Fruit fly (Drosophila melanogaster) whole organism, adult: ENCODE data around the gene ey.

Experiments used
- CG11617 ChIP-seq: fragments of 200-800 bp; sonication (Bioruptor generic); optimal IDR thresholded peaks from 2 replicates; lab custom pipeline; 2017; ENCODE audit warnings: mild to moderate bottlenecking, missing biosample characterization, missing genetic modification reagents, missing genetic modification characterization
- CG12768 ChIP-seq: fragments of 200-800 bp; sonication (Bioruptor generic); optimal IDR thresholded peaks from 2 replicates; lab custom pipeline; 2017; ENCODE audit warnings: missing biosample characterization, missing genetic modification characterization, mild to moderate bottlenecking, moderate library complexity, missing genetic modification reagents
- CG14711 ChIP-seq: fragments of 200-800 bp; sonication (Bioruptor generic); optimal IDR thresholded peaks from 2 replicates; lab custom pipeline; 2018; ENCODE audit warnings: missing biosample characterization, mild to moderate bottlenecking, missing genetic modification characterization, moderate library complexity
- CG1620 ChIP-seq: fragments of 200-800 bp; sonication (Bioruptor generic); optimal IDR thresholded peaks from 2 replicates; lab custom pipeline; 2016; ENCODE audit warnings: missing biosample characterization, missing genetic modification characterization
- CG33017 ChIP-seq: fragments of 200-800 bp; sonication (Bioruptor generic); optimal IDR thresholded peaks from 2 replicates; lab custom pipeline; 2018; ENCODE audit warnings: missing biosample characterization, mild to moderate bottlenecking, missing genetic modification characterization, moderate library complexity
- CG5204 ChIP-seq: fragments of 200-800 bp; sonication (Bioruptor generic); optimal IDR thresholded peaks from 2 replicates; lab custom pipeline; 2016; ENCODE audit warnings: missing biosample characterization, missing genetic modification characterization
- CG7045 ChIP-seq: fragments of 200-800 bp; sonication (Bioruptor generic); optimal IDR thresholded peaks from 2 replicates; lab custom pipeline; 2017; ENCODE audit warnings: missing biosample characterization, mild to moderate bottlenecking, missing genetic modification characterization
- CG7101 ChIP-seq: fragments of 200-800 bp; sonication (Bioruptor generic); optimal IDR thresholded peaks from 2 replicates; lab custom pipeline; 2018; ENCODE audit warnings: missing biosample characterization, mild to moderate bottlenecking, missing genetic modification characterization, moderate library complexity
- Clk ChIP-seq: fragments of 200-800 bp; sonication (Bioruptor generic); optimal IDR thresholded peaks from 2 replicates; lab custom pipeline; 2017; ENCODE audit warnings: missing biosample characterization, missing genetic modification characterization
- Crg-1 ChIP-seq: fragments of 200-800 bp; sonication (Bioruptor generic); optimal IDR thresholded peaks from 2 replicates; lab custom pipeline; 2016; ENCODE audit warnings: missing biosample characterization, missing genetic modification characterization
- Hr96 ChIP-seq: fragments of 200-800 bp; sonication (Bioruptor generic); optimal IDR thresholded peaks from 2 replicates; lab custom pipeline; 2016; ENCODE audit warnings: missing biosample characterization, missing genetic modification characterization
- Mnt ChIP-seq: fragments of 200-800 bp; sonication (Bioruptor generic); optimal IDR thresholded peaks from 2 replicates; lab custom pipeline; 2016; ENCODE audit warnings: missing biosample characterization, mild to moderate bottlenecking, missing genetic modification characterization
- bab1 ChIP-seq: fragments of 200-800 bp; sonication (Bioruptor generic); optimal IDR thresholded peaks from 3 replicates; lab custom pipeline; 2019; ENCODE audit warnings: missing biosample characterization, mild to moderate bottlenecking, missing genetic modification characterization, moderate library complexity
- cic ChIP-seq: fragments of 200-800 bp; sonication (Bioruptor generic); optimal IDR thresholded peaks from 2 replicates; lab custom pipeline; 2017; ENCODE audit warnings: missing biosample characterization, mild to moderate bottlenecking, missing genetic modification characterization, moderate library complexity
- cnc ChIP-seq, 2 experiments: fragments of >200 bp; optimal IDR thresholded peaks; 2 replicates each; lab custom pipeline; 2017
- kay ChIP-seq: fragments of 200-800 bp; sonication (Bioruptor generic); peaks from one replicate; lab custom pipeline; 2016; ENCODE audit warnings: missing biosample characterization, missing genetic modification characterization, borderline replicate concordance
- ovo ChIP-seq: fragments of 200-800 bp; sonication (Bioruptor generic); optimal IDR thresholded peaks from 2 replicates; lab custom pipeline; 2016; ENCODE audit warnings: missing biosample characterization, missing genetic modification characterization
- pad ChIP-seq: fragments of 200-800 bp; sonication (Bioruptor generic); optimal IDR thresholded peaks from 3 replicates; lab custom pipeline; 2017; ENCODE audit warnings: missing biosample characterization, missing genetic modification characterization, mild to moderate bottlenecking, moderate library complexity, missing genetic modification reagents
- tj ChIP-seq: fragments of 200-800 bp; sonication (Bioruptor generic); optimal IDR thresholded peaks from 3 replicates; lab custom pipeline; 2017; ENCODE audit warnings: missing biosample characterization, mild to moderate bottlenecking, missing genetic modification characterization, moderate library complexity
- toe ChIP-seq: fragments of 200-800 bp; sonication (Bioruptor generic); optimal IDR thresholded peaks from 2 replicates; lab custom pipeline; 2016; ENCODE audit warnings: missing biosample characterization, missing genetic modification characterization

The ey gene

dm6 chr4:697463-697862 lies at the start of gene ey:
Gene ey, plus strand, starts transcription at chr4:697689.
- TF ChIP-seq CG7045 (GFP tag; lab: Kevin White, UChicago) (no peak), tj (GFP tag; lab: Kevin White, UChicago) (no peak), Crg-1 (peak; percentile 28), CG1620 (GFP tag; lab: Kevin White, UChicago) (peak; percentile 54), CG33017 (tag; lab: Kevin White, UChicago) (no peak), CG7101 (tag; lab: Kevin White, UChicago) (no peak), pad (GFP tag; lab: Kevin White, UChicago) (no peak), Mnt (GFP tag; lab: Kevin White, UChicago) (no peak), CG5204 (GFP tag; lab: Kevin White, UChicago) (peak; percentile 35), CG14711 (tag; lab: Kevin White, UChicago) (peak; percentile 13), CG11617 (GFP tag; lab: Kevin White, UChicago) (no peak), Hr96 (GFP tag; lab: Kevin White, UChicago) (no peak), cic (GFP tag; lab: Kevin White, UChicago) (no peak), toe (GFP tag; lab: Kevin White, UChicago) (peak; percentile 49), CG12768 (GFP tag; lab: Kevin White, UChicago) (peak; percentile 46), kay (no peak), bab1 (GFP tag; lab: Kevin White, UChicago) (no peak)

DNA sequence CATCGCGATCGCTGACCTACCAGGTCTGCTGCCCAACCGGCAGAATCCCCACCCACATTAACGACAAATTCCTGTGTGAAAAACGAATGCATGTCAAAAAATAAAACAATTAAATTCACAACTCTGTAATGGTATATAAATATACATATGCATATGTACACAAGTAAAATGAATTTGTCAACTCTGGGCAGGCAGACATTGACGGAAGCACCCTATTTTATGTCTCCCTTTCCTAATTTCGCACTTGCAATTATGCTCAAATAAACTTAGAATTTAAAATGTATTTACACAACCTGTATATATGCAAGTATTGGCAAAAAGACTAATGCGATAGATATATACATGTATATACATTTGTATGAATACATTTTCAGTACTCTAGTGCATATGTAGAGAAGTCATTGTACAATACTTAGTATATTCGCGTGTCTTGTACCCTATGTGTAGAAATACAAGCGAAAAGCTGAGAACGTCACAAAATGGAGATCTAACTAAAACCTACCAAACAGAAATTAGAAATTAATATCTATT lies 38.4 kb upstream of the ey start:
- TF ChIP-seq CG7101 (tag; lab: Kevin White, UChicago): no peak
- TF ChIP-seq CG14711 (tag; lab: Kevin White, UChicago): peak; percentile 86
- TF ChIP-seq kay: peak; percentile 98
- TF ChIP-seq CG11617 (GFP tag; lab: Kevin White, UChicago): no peak
- no peak for TF ChIP-seq CG5204 (GFP tag; lab: Kevin White, UChicago)
- no peak for TF ChIP-seq CG33017 (tag; lab: Kevin White, UChicago)
- peak; percentile 0 for TF ChIP-seq Crg-1
- no peak for TF ChIP-seq ovo (GFP tag; lab: Kevin White, UChicago)
- TF ChIP-seq CG1620 (GFP tag; lab: Kevin White, UChicago): peak; percentile 22
- no peak for TF ChIP-seq CG7045 (GFP tag; lab: Kevin White, UChicago)
- no peak for TF ChIP-seq Mnt (GFP tag; lab: Kevin White, UChicago)

DNA sequence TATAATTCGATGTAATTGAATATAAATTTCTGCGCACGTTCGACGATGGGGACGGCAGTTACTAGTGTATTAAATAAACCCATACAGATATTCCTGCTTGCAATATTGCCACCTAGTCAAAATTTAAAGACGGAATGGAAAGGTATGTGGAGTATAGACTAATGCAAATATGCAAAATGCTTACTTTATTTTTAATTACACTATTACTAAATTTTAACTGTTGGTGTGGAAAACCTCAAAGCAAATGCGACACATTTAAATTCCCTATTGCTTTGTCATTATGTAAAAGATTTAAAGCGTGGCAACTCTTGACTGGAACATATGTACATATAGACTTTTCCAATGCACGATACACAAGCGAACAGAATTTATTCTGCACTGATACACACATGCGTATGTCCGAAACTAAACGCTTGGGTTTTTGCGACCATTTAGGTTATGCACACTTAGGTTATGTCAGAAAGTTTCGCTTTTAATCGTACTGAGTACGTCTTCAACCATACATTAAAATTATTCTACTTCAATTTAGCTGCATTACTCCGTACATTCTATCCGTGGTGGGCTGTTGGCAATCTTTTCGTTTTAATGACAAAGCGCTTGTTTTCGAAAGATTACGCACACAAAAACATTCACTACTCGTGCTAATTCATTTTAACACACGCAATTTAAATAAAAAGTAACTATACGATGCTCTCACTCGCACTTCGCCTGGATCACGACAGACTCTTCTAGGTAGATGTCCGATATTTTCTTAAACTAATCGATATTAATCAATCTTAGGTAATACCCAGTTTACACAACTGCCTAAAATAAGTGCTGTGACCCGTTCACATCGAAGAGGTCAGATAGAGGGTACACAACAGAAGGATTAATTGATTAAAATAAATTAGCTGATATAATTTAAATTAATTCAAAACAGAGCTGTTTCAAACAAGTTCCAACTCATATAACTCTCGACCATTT lies 37.3 kb upstream of the ey start, which contains the start of gene gw:
Gene gw, minus strand, starts transcription at position 725 of the 963 bp plus-strand sequence.
- peak; percentile 87 for TF ChIP-seq toe (GFP tag; lab: Kevin White, UChicago)
- TF ChIP-seq CG14711 (tag; lab: Kevin White, UChicago): peak; percentile 89
- peak; percentile 45 for TF ChIP-seq CG33017 (tag; lab: Kevin White, UChicago)
- peak; percentile 65 for TF ChIP-seq pad (GFP tag; lab: Kevin White, UChicago)
- TF ChIP-seq Mnt (GFP tag; lab: Kevin White, UChicago): peak; percentile 90
- TF ChIP-seq bab1 (GFP tag; lab: Kevin White, UChicago): peak; percentile 73
- TF ChIP-seq CG7045 (GFP tag; lab: Kevin White, UChicago): peak; percentile 78
- TF ChIP-seq cnc (optimal IDR thresholded peaks at IDR 0.05; lab: Kevin White, UChicago): peak in 1 of 2 experiments; percentile 57
- peak; percentile 71 for TF ChIP-seq Clk (GFP tag; lab: Kevin White, UChicago)
- peak; percentile 86 for TF ChIP-seq CG7101 (tag; lab: Kevin White, UChicago)
- peak; percentile 48 for TF ChIP-seq tj (GFP tag; lab: Kevin White, UChicago)
- peak; percentile 82 for TF ChIP-seq CG1620 (GFP tag; lab: Kevin White, UChicago)
- peak; percentile 84 for TF ChIP-seq ovo (GFP tag; lab: Kevin White, UChicago)
- TF ChIP-seq cic (GFP tag; lab: Kevin White, UChicago): peak; percentile 67
- peak; percentile 94 for TF ChIP-seq kay
- peak; percentile 88 for TF ChIP-seq Crg-1
- no peak for TF ChIP-seq Hr96 (GFP tag; lab: Kevin White, UChicago)
- peak; percentile 86 for TF ChIP-seq CG11617 (GFP tag; lab: Kevin White, UChicago)
- TF ChIP-seq CG5204 (GFP tag; lab: Kevin White, UChicago): peak; percentile 84
- TF ChIP-seq CG12768 (GFP tag; lab: Kevin White, UChicago): peak; percentile 75

DNA sequence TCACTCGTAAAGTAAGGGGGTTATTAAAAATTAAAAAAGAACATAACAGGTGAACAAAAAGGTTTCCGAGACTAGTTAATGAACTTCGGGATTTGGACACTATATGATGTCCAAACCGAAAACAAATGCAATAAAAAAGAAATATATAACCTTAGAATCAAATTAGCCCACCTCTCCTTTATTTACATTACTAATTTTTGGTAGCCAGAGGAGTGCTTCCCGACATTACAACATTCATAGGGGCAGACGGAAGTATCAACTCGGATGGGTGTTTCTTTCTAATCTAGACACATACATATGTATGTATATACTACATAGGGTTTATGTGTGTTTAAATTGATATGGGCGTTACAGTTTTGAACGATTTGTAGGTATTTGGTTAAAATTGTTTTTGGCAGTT lies 35.4 kb upstream of the ey start:
- TF ChIP-seq kay (peak; percentile 55), cic (GFP tag; lab: Kevin White, UChicago) (no peak), CG5204 (GFP tag; lab: Kevin White, UChicago) (no peak)

DNA sequence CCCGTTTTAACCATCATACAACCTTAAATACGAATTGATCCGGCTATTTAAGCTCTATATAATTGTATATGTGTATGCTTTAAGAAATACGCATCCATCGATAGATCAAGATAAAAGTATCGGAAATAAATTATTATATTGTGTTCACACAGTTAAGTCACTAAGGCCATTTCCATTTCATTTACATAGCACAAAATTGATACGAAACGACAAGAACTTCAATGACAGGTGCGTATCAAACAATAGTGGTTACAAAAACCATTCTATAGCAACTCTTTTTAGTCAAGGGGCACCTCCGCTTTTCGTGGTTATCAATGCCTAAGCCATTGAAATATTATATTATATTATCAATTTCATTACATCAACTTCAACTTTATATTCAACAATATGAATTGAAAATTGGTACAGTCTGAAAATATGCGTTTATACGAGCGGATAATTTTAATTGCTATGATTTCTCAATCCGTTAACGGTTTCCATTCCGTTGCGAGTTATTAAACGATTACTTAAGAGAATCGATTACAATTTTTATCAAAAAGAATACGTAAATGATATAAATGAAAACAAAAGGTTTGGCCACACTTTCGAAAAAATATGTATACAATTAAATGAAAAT lies 34.3 kb upstream of the ey start, which contains the start of the genes CG46466 and Slip1:
Gene CG46466, minus strand, starts transcription at position 70 of the 616 bp plus-strand sequence.
Gene Slip1, plus strand, starts transcription at position 567 of the 616 bp plus-strand sequence.
- TF ChIP-seq pad (GFP tag; lab: Kevin White, UChicago) (no peak), CG14711 (tag; lab: Kevin White, UChicago) (no peak), CG5204 (GFP tag; lab: Kevin White, UChicago) (peak; percentile 44), Mnt (GFP tag; lab: Kevin White, UChicago) (no peak), cic (GFP tag; lab: Kevin White, UChicago) (no peak), CG1620 (GFP tag; lab: Kevin White, UChicago) (peak; percentile 39), ovo (GFP tag; lab: Kevin White, UChicago) (no peak), Crg-1 (no peak), CG12768 (GFP tag; lab: Kevin White, UChicago) (peak; percentile 16), CG11617 (GFP tag; lab: Kevin White, UChicago) (peak; percentile 16), bab1 (GFP tag; lab: Kevin White, UChicago) (no peak), tj (GFP tag; lab: Kevin White, UChicago) (no peak), CG7045 (GFP tag; lab: Kevin White, UChicago) (no peak), Clk (GFP tag; lab: Kevin White, UChicago) (no peak)
